Fruit fly (Drosophila melanogaster) whole organism, embryonic: Measurements from ENCODE around the gene CG5171.
A peak's percentile ranks its signal among the peaks of the same experiment; 100 is the strongest.

ENCODE experiments used
- CG1647 ChIP-seq: fragments of 200-800 bp; sonication (Bioruptor generic); optimal IDR thresholded peaks from 3 replicates; lab custom pipeline; 2016; ENCODE audit warnings: missing biosample characterization, missing genetic modification characterization
- psq ChIP-seq: fragments of 200-800 bp; sonication (Bioruptor generic); optimal IDR thresholded peaks from 2 replicates; lab custom pipeline; 2017; ENCODE audit warnings: missing biosample characterization, missing genetic modification characterization

dm6 chr2L:7401627-7402026 lies 492 bp downstream of the CG5171 start:
- peak; percentile 15 for TF ChIP-seq CG1647 (GFP tag; lab: Kevin White, UChicago)
- no peak for TF ChIP-seq psq
